Worm (Caenorhabditis elegans) whole organism, L4 larva: Measurements from ENCODE around the gene rfc-3.

ENCODE experiments used
- F44E2.7 ChIP-seq: fragments of 200-800 bp; sonication (Bioruptor generic); IDR thresholded peaks from 2 replicates; pipeline ENCODE4 v2.1.2; 2022; ENCODE audit warnings: missing genetic modification characterization, missing compliant biosample characterization
- T26A8.4 ChIP-seq: fragments of 200-800 bp; sonication (Bioruptor generic); IDR thresholded peaks from 2 replicates; pipeline ENCODE4 v1.3.6; 2022; ENCODE audit warnings: missing genetic modification characterization, missing compliant biosample characterization
- Y48G9A.11 ChIP-seq: fragments of 200-800 bp; sonication (Bioruptor generic); IDR thresholded peaks from 2 replicates; pipeline ENCODE4 v1.3.6; 2022; ENCODE audit warnings: missing genetic modification reagents, missing genetic modification characterization, missing compliant biosample characterization
- aly-2 ChIP-seq: sonication (generic microtip); optimal IDR thresholded peaks from 2 replicates; lab custom pipeline; 2018; ENCODE audit warnings: missing biosample characterization, missing genetic modification characterization
- ama-1 ChIP-seq: fragments of 150-350 bp; optimal IDR thresholded peaks from 2 replicates; lab custom pipeline; 2014; ENCODE audit warnings: inconsistent platforms, mixed read lengths
- ceh-32 ChIP-seq: sonication (generic microtip); optimal IDR thresholded peaks from 2 replicates; lab custom pipeline; 2016; ENCODE audit warnings: mild to moderate bottlenecking, missing genetic modification characterization, missing compliant biosample characterization; ENCODE audit not compliant: poor library complexity
- ctbp-1 ChIP-seq: fragments of 200-800 bp; sonication (Bioruptor generic); IDR thresholded peaks from 2 replicates; pipeline ENCODE4 v1.3.6; 2022; ENCODE audit warnings: missing genetic modification reagents, missing genetic modification characterization, missing compliant biosample characterization
- daf-16 ChIP-seq, 3 experiments: sonication (generic microtip); optimal IDR thresholded peaks; 2 replicates each; lab custom pipeline; 2016 to 2017; ENCODE audit warnings: missing genetic modification characterization in 3 of 3, missing genetic modification reagents in 3 of 3, mild to moderate bottlenecking in 2 of 3, missing compliant biosample characterization in 2 of 3, missing biosample characterization in 1 of 3, moderate library complexity in 1 of 3
- daf-8 ChIP-seq: fragments of 200-800 bp; sonication (Bioruptor generic); IDR thresholded peaks from 2 replicates; pipeline ENCODE4 v1.3.6; 2022; ENCODE audit warnings: missing genetic modification characterization, missing compliant biosample characterization
- dmd-6 ChIP-seq: fragments of 200-800 bp; sonication (Bioruptor generic); IDR thresholded peaks from 2 replicates; pipeline ENCODE4 v1.3.6; 2022; ENCODE audit warnings: missing genetic modification reagents, missing genetic modification characterization, missing compliant biosample characterization
- dmd-8 ChIP-seq: fragments of 200-800 bp; sonication (Bioruptor generic); IDR thresholded peaks from 2 replicates; pipeline ENCODE4 v1.3.6; 2022; ENCODE audit warnings: missing genetic modification characterization, missing compliant biosample characterization
- dmd-9 ChIP-seq: fragments of 200-800 bp; sonication (Bioruptor generic); IDR thresholded peaks from 2 replicates; pipeline ENCODE4 v1.3.6; 2022; ENCODE audit warnings: missing genetic modification reagents, missing genetic modification characterization, missing compliant biosample characterization
- dpl-1 ChIP-seq: fragments of 150-350 bp; optimal IDR thresholded peaks from 2 replicates; lab custom pipeline; 2014; ENCODE audit warnings: missing biosample characterization, missing genetic modification reagents, missing genetic modification characterization
- dve-1 ChIP-seq: sonication (generic microtip); optimal IDR thresholded peaks from 2 replicates; lab custom pipeline; 2017; ENCODE audit warnings: antibody characterized with exemption, mild to moderate bottlenecking, missing genetic modification characterization, missing compliant biosample characterization; ENCODE audit not compliant: insufficient read depth
- fkh-10 ChIP-seq: fragments of 150-350 bp; optimal IDR thresholded peaks from 2 replicates; lab custom pipeline; 2014; ENCODE audit warnings: missing biosample characterization, missing genetic modification reagents, missing genetic modification characterization
- hlh-11 ChIP-seq: fragments of 200-800 bp; sonication (Bioruptor generic); optimal IDR thresholded peaks from 2 replicates; lab custom pipeline; 2018; ENCODE audit warnings: mild to moderate bottlenecking, missing genetic modification characterization, missing compliant biosample characterization
- hlh-30 ChIP-seq: sonication (generic microtip); optimal IDR thresholded peaks from 2 replicates; lab custom pipeline; 2017; ENCODE audit warnings: antibody characterized with exemption, mild to moderate bottlenecking, missing genetic modification characterization, missing compliant biosample characterization; ENCODE audit not compliant: insufficient read depth
- jun-1 ChIP-seq: fragments of 150-350 bp; optimal IDR thresholded peaks from 2 replicates; lab custom pipeline; 2014; ENCODE audit warnings: missing biosample characterization, missing genetic modification reagents, missing genetic modification characterization
- lin-1 ChIP-seq: fragments of 200-800 bp; sonication (Bioruptor generic); IDR thresholded peaks from 2 replicates; pipeline ENCODE4 v1.3.6; 2022; ENCODE audit warnings: missing genetic modification reagents, missing genetic modification characterization, missing compliant biosample characterization
- lin-13 ChIP-seq: fragments of 150-350 bp; optimal IDR thresholded peaks from 2 replicates; lab custom pipeline; 2014; ENCODE audit warnings: missing biosample characterization, missing genetic modification reagents, missing genetic modification characterization
- mdl-1 ChIP-seq, 2 experiments: fragments of 150-350 bp in 1 of 2; sonication (generic microtip) in 1 of 2; optimal IDR thresholded peaks; 2 replicates each; lab custom pipeline; 2014 to 2017; ENCODE audit warnings: missing biosample characterization in 2 of 2, missing genetic modification characterization in 2 of 2
- mdt-29 ChIP-seq: fragments of 200-800 bp; sonication (Bioruptor generic); IDR thresholded peaks from 2 replicates; pipeline ENCODE4 v1.3.6; 2022; ENCODE audit warnings: missing genetic modification reagents, missing genetic modification characterization, missing compliant biosample characterization
- mep-1 ChIP-seq: fragments of 150-350 bp; sonication (generic microtip); optimal IDR thresholded peaks from 3 replicates; lab custom pipeline; 2014; ENCODE audit warnings: missing biosample characterization, missing genetic modification characterization
- mes-2 ChIP-seq: sonication (generic microtip); optimal IDR thresholded peaks from 2 replicates; lab custom pipeline; 2016; ENCODE audit warnings: missing genotype, mild to moderate bottlenecking, missing genetic modification characterization, missing compliant biosample characterization; ENCODE audit not compliant: poor library complexity, severe bottlenecking
- mxl-3 ChIP-seq: fragments of 200-800 bp; sonication (Bioruptor generic); optimal IDR thresholded peaks from 2 replicates; lab custom pipeline; 2018; ENCODE audit warnings: mild to moderate bottlenecking, missing genetic modification characterization, missing compliant biosample characterization
- nhr-11 ChIP-seq: fragments of 150-350 bp; optimal IDR thresholded peaks from 2 replicates; lab custom pipeline; 2014; ENCODE audit warnings: missing biosample characterization, missing genetic modification characterization
- nhr-28 ChIP-seq: fragments of 150-350 bp; optimal IDR thresholded peaks from 2 replicates; lab custom pipeline; 2014; ENCODE audit warnings: missing biosample characterization, missing genetic modification characterization
- nhr-77 ChIP-seq: fragments of 150-350 bp; optimal IDR thresholded peaks from 2 replicates; lab custom pipeline; 2014; ENCODE audit warnings: missing biosample characterization, missing genetic modification characterization
- php-3 ChIP-seq: fragments of 200-800 bp; sonication (Bioruptor generic); IDR thresholded peaks from 2 replicates; pipeline ENCODE4 v1.3.6; 2022; ENCODE audit warnings: missing genetic modification reagents, missing genetic modification characterization, missing compliant biosample characterization
- pqm-1 ChIP-seq: sonication (generic microtip); optimal IDR thresholded peaks from 2 replicates; lab custom pipeline; 2017; ENCODE audit warnings: missing biosample characterization, missing genetic modification characterization
- rbr-2 ChIP-seq: sonication (generic microtip); optimal IDR thresholded peaks from 2 replicates; lab custom pipeline; 2016; ENCODE audit warnings: missing genotype, missing genetic modification characterization, missing compliant biosample characterization
- skn-1 ChIP-seq: fragments of 150-350 bp; optimal IDR thresholded peaks from 2 replicates; lab custom pipeline; 2014; ENCODE audit warnings: missing biosample characterization, missing genetic modification characterization
- tra-1 ChIP-seq: fragments of 200-800 bp; sonication (Bioruptor generic); IDR thresholded peaks from 2 replicates; pipeline ENCODE4 v1.3.6; 2022; ENCODE audit warnings: missing genetic modification reagents, missing genetic modification characterization, missing compliant biosample characterization
- unc-62 ChIP-seq, 3 experiments: fragments of 150-350 bp in 1 of 3; sonication (generic microtip); optimal IDR thresholded peaks in 2 of 3; peaks in 1 of 3; 1 replicate in 1 of 3; 2 replicates in 2 of 3; lab custom pipeline; 2014 to 2017; ENCODE audit warnings: missing biosample characterization in 3 of 3, missing genetic modification characterization in 3 of 3, missing genetic modification reagents in 3 of 3, missing genotype in 1 of 3

rfc-3 gene

DNA sequence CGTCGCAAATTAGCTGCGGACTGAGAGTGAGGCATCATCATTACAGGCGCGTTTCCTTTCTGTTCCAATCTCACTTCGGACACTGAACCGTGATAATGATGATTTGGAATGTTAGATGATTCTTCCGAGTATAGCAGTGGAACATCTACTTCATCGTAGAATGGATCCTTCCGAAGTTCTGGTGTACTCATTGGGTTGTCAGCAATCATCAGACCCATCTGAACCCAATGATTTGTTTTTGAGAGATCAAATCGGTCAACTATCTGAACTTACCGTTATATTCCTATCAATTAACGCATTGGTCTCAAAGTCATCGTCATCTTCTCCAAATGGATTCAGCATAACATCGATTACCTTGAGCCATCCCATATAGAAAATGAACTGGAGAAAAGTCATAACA, 12.9 kb downstream of the rfc-3 start:
- TF ChIP-seq unc-62 (GFP tag; optimal IDR thresholded peaks at IDR 0.05 in 1 of 2; lab: Kevin White, UChicago): peak in 1 of 2 experiments; percentile 94
- TF ChIP-seq unc-62 (tag; optimal IDR thresholded peaks at IDR 0.05; lab: Kevin White, UChicago): no peak
- no peak for TF ChIP-seq fkh-10 (GFP tag; lab: Kevin White, UChicago)

DNA sequence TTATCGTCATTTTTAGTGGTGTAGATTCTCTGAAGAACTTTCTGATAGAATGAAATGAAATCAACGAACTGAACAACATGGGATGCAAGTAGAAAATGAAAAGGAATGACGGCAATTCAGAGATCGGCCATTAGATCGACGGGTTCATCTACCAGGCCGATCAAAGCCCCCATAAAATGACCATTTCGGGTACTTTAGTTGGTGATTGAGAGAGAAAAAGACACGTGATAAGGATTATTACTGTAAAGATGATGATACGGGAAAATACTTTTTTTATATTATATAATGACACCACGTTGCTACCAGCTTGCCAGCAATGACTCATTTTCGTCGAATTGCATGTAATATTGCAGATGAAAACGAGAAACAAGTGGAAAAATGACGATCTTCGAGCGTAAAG, 14.2 kb downstream of the rfc-3 start, which contains the start of gene best-1:
Gene best-1 (minus strand): TSS at position 29 of the 400 bp plus-strand sequence.
- peak; percentile 32 for TF ChIP-seq mxl-3 (GFP tag; lab: Kevin White, UChicago)
- peak; percentile 32 for TF ChIP-seq hlh-11 (tag; lab: Kevin White, UChicago)
- TF ChIP-seq nhr-28 (tag; lab: Kevin White, UChicago): peak; percentile 52
- TF ChIP-seq dmd-6 (GFP tag; lab: Robert Waterston, UW): 0 out of 2 replicates have a peak, but pooled peaks have one; percentile 17
- no peak for TF ChIP-seq dmd-9
- TF ChIP-seq jun-1: no peak
- no peak for TF ChIP-seq php-3 (GFP tag; lab: Robert Waterston, UW)
- TF ChIP-seq ceh-32 (tag; lab: Kevin White, UChicago): no peak
- TF ChIP-seq mdl-1 (tag; optimal IDR thresholded peaks at IDR 0.05; lab: Kevin White, UChicago): peak in 1 of 2 experiments; percentile 67
- TF ChIP-seq tra-1 (GFP tag; lab: Robert Waterston, UW): no peak
- no peak for TF ChIP-seq nhr-11
- peak; percentile 5 for TF ChIP-seq hlh-30
- TF ChIP-seq rbr-2 (tag; lab: Kevin White, UChicago): no peak

DNA sequence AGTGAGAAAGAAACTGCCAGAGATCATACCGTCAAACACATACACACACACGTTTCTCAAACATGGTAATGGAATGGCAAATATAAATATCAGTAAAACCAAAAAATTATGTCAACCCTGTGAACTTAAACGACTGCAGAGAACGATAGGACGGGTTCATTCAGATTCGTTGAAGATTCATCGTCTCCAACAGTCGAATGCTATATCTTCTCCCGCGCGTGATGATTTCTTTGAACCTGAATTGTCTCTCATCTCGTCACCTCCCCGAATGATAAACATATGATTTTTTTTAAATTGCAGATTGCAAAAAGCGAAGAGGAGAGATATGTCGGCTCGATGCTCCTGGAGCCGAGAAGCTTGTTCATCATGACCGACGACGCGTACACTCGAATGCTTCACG, 15.3 kb downstream of the rfc-3 start:
- TF ChIP-seq ctbp-1 (GFP tag; lab: Robert Waterston, UW): no peak
- TF ChIP-seq hlh-11 (tag; lab: Kevin White, UChicago): peak; percentile 9
- no peak for TF ChIP-seq ama-1 (lab: Kevin White, UChicago)
- peak in 1 of 2 experiments; percentile 30 for TF ChIP-seq mdl-1 (tag; optimal IDR thresholded peaks at IDR 0.05; lab: Kevin White, UChicago)
- no peak for TF ChIP-seq pqm-1 (tag; lab: Kevin White, UChicago)
- peak; percentile 56 for TF ChIP-seq nhr-28 (tag; lab: Kevin White, UChicago)
- TF ChIP-seq hlh-30: peak; percentile 9
- no peak for TF ChIP-seq F44E2.7 (GFP tag; lab: Robert Waterston, UW)

DNA sequence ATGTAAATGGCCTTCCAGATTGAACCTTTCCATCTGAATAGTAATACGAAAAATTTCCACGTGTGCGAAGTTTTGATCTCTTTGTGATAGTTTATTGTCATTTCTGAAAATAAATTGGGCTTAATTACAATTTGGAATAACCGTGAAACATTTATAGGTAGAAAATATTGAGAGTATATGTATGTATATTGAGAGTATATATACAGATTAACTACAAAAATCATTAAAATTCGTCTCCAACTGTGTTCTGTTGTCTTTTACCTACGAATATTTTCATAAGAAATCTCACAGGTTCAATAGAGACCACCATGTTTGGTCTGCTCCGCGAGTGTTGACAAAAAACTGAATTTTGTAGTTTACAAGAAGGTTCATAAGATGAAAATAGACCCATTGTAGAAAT, 17.4 kb downstream of the rfc-3 start, which contains the start of gene best-2:
Gene best-2 (minus strand): TSS at position 101 of the 400 bp plus-strand sequence.
- TF ChIP-seq dve-1 (tag; lab: Kevin White, UChicago): no peak
- TF ChIP-seq mep-1: no peak
- TF ChIP-seq mdl-1 (tag; optimal IDR thresholded peaks at IDR 0.05; lab: Kevin White, UChicago): no peak
- no peak for TF ChIP-seq F44E2.7 (GFP tag; lab: Robert Waterston, UW)
- TF ChIP-seq mes-2 (tag; lab: Kevin White, UChicago): no peak
- no peak for TF ChIP-seq daf-16 (GFP tag; optimal IDR thresholded peaks at IDR 0.05; lab: Kevin White, UChicago)
- no peak for TF ChIP-seq daf-16 (tag; optimal IDR thresholded peaks at IDR 0.05; lab: Kevin White, UChicago)
- no peak for TF ChIP-seq skn-1
- TF ChIP-seq lin-13 (GFP tag; lab: Kevin White, UChicago): no peak
- TF ChIP-seq nhr-77 (tag; lab: Kevin White, UChicago): no peak
- TF ChIP-seq lin-1 (GFP tag; lab: Robert Waterston, UW): no peak
- TF ChIP-seq dmd-8 (GFP tag; lab: Robert Waterston, UW): no peak
- no peak for TF ChIP-seq T26A8.4 (GFP tag; lab: Robert Waterston, UW)
- TF ChIP-seq dpl-1: no peak
- TF ChIP-seq aly-2 (tag; lab: Kevin White, UChicago): no peak
- TF ChIP-seq hlh-30: no peak
- TF ChIP-seq dmd-9: no peak
- TF ChIP-seq Y48G9A.11 (GFP tag; lab: Robert Waterston, UW): no peak
- TF ChIP-seq mdt-29 (GFP tag; lab: Robert Waterston, UW): no peak
- no peak for TF ChIP-seq daf-8
